Worm (Caenorhabditis elegans) whole organism, L1 larva: ENCODE data around the gene tmem-184.

Source experiments
- ama-1 ChIP-seq: fragments of 150-350 bp; optimal IDR thresholded peaks from 2 replicates; lab custom pipeline; 2014
- blmp-1 ChIP-seq: fragments of 150-350 bp; optimal IDR thresholded peaks from 2 replicates; lab custom pipeline; 2014; ENCODE audit warnings: missing biosample characterization, missing genetic modification characterization
- dpl-1 ChIP-seq, 3 experiments: fragments of 150-350 bp in 2 of 3; sonication (generic microtip) in 1 of 3; optimal IDR thresholded peaks; 2 replicates each; lab custom pipeline; 2014 to 2017; ENCODE audit warnings: missing biosample characterization in 3 of 3, missing genetic modification characterization in 3 of 3, missing genetic modification reagents in 3 of 3
- dsc-1 ChIP-seq: sonication (generic microtip); optimal IDR thresholded peaks from 2 replicates; lab custom pipeline; 2016; ENCODE audit warnings: mild to moderate bottlenecking, missing genetic modification characterization, missing compliant biosample characterization
- elt-2 ChIP-seq: sonication (generic microtip); optimal IDR thresholded peaks from 2 replicates; lab custom pipeline; 2016; ENCODE audit warnings: missing genetic modification characterization, mild to moderate bottlenecking, inconsistent platforms, missing compliant biosample characterization, missing genetic modification reagents
- elt-3 ChIP-seq, 6 experiments: fragments of 150-350 bp in 1 of 6; sonication (generic microtip); optimal IDR thresholded peaks; 2 replicates each; lab custom pipeline; 2017 to 2018; ENCODE audit warnings: missing biosample characterization in 6 of 6, missing genetic modification characterization in 6 of 6, inconsistent platforms in 1 of 6
- ets-5 ChIP-seq: fragments of 200-800 bp; sonication (Bioruptor generic); IDR thresholded peaks from 2 replicates; pipeline ENCODE4 v1.3.6; 2022; ENCODE audit warnings: missing genetic modification characterization, missing compliant biosample characterization
- fkh-10 ChIP-seq: sonication (generic microtip); optimal IDR thresholded peaks from 2 replicates; lab custom pipeline; 2017; ENCODE audit warnings: missing biosample characterization, missing genetic modification reagents, missing genetic modification characterization
- fkh-4 ChIP-seq: sonication (generic microtip); optimal IDR thresholded peaks from 2 replicates; lab custom pipeline; 2016; ENCODE audit warnings: missing compliant biosample characterization, missing genetic modification characterization, borderline replicate concordance
- fos-1 ChIP-seq: fragments of 150-350 bp; optimal IDR thresholded peaks from 2 replicates; lab custom pipeline; 2014; ENCODE audit warnings: missing biosample characterization, missing genetic modification characterization
- isw-1 ChIP-seq: fragments of 200-800 bp; sonication (Bioruptor generic); IDR thresholded peaks from 2 replicates; pipeline ENCODE4 v1.3.6; 2022; ENCODE audit warnings: missing genetic modification characterization, missing compliant biosample characterization
- jun-1 ChIP-seq: fragments of 150-350 bp; optimal IDR thresholded peaks from 2 replicates; lab custom pipeline; 2014; ENCODE audit warnings: missing biosample characterization, missing genetic modification reagents, missing genetic modification characterization
- lin-14 ChIP-seq: fragments of 200-800 bp; sonication (Bioruptor generic); optimal IDR thresholded peaks from 2 replicates; lab custom pipeline; 2018; ENCODE audit warnings: mild to moderate bottlenecking, missing genetic modification characterization, moderate library complexity, missing compliant biosample characterization
- lin-15B ChIP-seq: fragments of 150-350 bp; sonication (generic microtip); optimal IDR thresholded peaks from 3 replicates; lab custom pipeline; 2014; ENCODE audit warnings: missing biosample characterization, missing genetic modification characterization
- lin-35 ChIP-seq, 2 experiments: fragments of 150-350 bp; optimal IDR thresholded peaks; 2 replicates each; lab custom pipeline; 2014; ENCODE audit warnings: missing biosample characterization in 2 of 2, missing genetic modification characterization in 2 of 2, missing genetic modification reagents in 2 of 2
- lin-39 ChIP-seq: fragments of 150-350 bp; optimal IDR thresholded peaks from 2 replicates; lab custom pipeline; 2014; ENCODE audit warnings: missing biosample characterization, missing genetic modification reagents, missing genetic modification characterization
- lsy-2 ChIP-seq, 2 experiments: fragments of 150-350 bp; optimal IDR thresholded peaks; 2 replicates each; lab custom pipeline; 2014; ENCODE audit warnings: missing biosample characterization in 2 of 2, missing genetic modification characterization in 2 of 2
- mdl-1 ChIP-seq, 2 experiments: fragments of 150-350 bp; optimal IDR thresholded peaks; 2 replicates each; lab custom pipeline; 2014 to 2017; ENCODE audit warnings: missing biosample characterization in 2 of 2, missing genetic modification characterization in 2 of 2, inconsistent platforms in 1 of 2
- nhr-12 ChIP-seq: sonication (generic microtip); optimal IDR thresholded peaks from 2 replicates; lab custom pipeline; 2017; ENCODE audit warnings: missing biosample characterization, missing genetic modification characterization
- nhr-19 ChIP-seq: fragments of 200-800 bp; sonication (Bioruptor generic); conservative IDR thresholded peaks from 2 replicates; pipeline ENCODE4 v1.3.6; 2022; ENCODE audit warnings: missing genetic modification characterization, missing compliant biosample characterization
- nhr-20 ChIP-seq: sonication (generic microtip); optimal IDR thresholded peaks from 2 replicates; lab custom pipeline; 2016; ENCODE audit warnings: mild to moderate bottlenecking, missing genetic modification characterization, missing compliant biosample characterization
- nhr-237 ChIP-seq: fragments of 150-350 bp; optimal IDR thresholded peaks from 2 replicates; lab custom pipeline; 2014; ENCODE audit warnings: missing biosample characterization, missing genetic modification characterization
- nhr-71 ChIP-seq: sonication (generic microtip); optimal IDR thresholded peaks from 2 replicates; lab custom pipeline; 2016; ENCODE audit warnings: mild to moderate bottlenecking, missing genetic modification characterization, moderate library complexity, missing compliant biosample characterization
- nhr-77 ChIP-seq: fragments of 150-350 bp; optimal IDR thresholded peaks from 2 replicates; lab custom pipeline; 2014; ENCODE audit warnings: missing biosample characterization, missing genetic modification characterization
- nhr-85 ChIP-seq: sonication (generic microtip); peaks from one replicate; lab custom pipeline; 2016; ENCODE audit warnings: missing genetic modification characterization, inconsistent platforms, missing compliant biosample characterization
- nhr-90 ChIP-seq: sonication (generic microtip); optimal IDR thresholded peaks from 2 replicates; lab custom pipeline; 2016; ENCODE audit warnings: mild to moderate bottlenecking, missing genetic modification characterization, missing compliant biosample characterization; ENCODE audit not compliant: poor library complexity
- pag-3 ChIP-seq: sonication (generic microtip); optimal IDR thresholded peaks from 2 replicates; lab custom pipeline; 2017; ENCODE audit warnings: missing genetic modification characterization, mild to moderate bottlenecking, missing compliant biosample characterization, antibody characterized with exemption, borderline replicate concordance; ENCODE audit not compliant: insufficient read depth
- rnt-1 ChIP-seq: sonication (generic microtip); optimal IDR thresholded peaks from 2 replicates; lab custom pipeline; 2016; ENCODE audit warnings: mild to moderate bottlenecking, missing genetic modification characterization, moderate library complexity, missing compliant biosample characterization
- skn-1 ChIP-seq: fragments of 150-350 bp; optimal IDR thresholded peaks from 2 replicates; lab custom pipeline; 2014; ENCODE audit warnings: missing biosample characterization, missing genetic modification characterization
- snpc-4 ChIP-seq: fragments of 150-350 bp; optimal IDR thresholded peaks from 2 replicates; lab custom pipeline; 2014; ENCODE audit warnings: missing biosample characterization, missing genetic modification characterization
- snu-23 ChIP-seq: sonication (generic microtip); optimal IDR thresholded peaks from 2 replicates; lab custom pipeline; 2016; ENCODE audit warnings: missing genetic modification characterization, missing compliant biosample characterization
- sup-37 ChIP-seq: fragments of 200-800 bp; sonication (Bioruptor generic); optimal IDR thresholded peaks from 2 replicates; lab custom pipeline; 2018; ENCODE audit warnings: mild to moderate bottlenecking, missing genetic modification characterization, missing compliant biosample characterization
- swsn-7 ChIP-seq: sonication (generic microtip); optimal IDR thresholded peaks from 2 replicates; lab custom pipeline; 2016; ENCODE audit warnings: missing genetic modification characterization, missing compliant biosample characterization
- tbx-2 ChIP-seq: sonication (generic microtip); optimal IDR thresholded peaks from 2 replicates; lab custom pipeline; 2016; ENCODE audit warnings: missing genetic modification characterization, missing compliant biosample characterization
- unc-130 ChIP-seq: fragments of 150-350 bp; optimal IDR thresholded peaks from 2 replicates; lab custom pipeline; 2017; ENCODE audit warnings: missing biosample characterization, missing genetic modification characterization, inconsistent platforms
- unc-30 ChIP-seq: sonication (generic microtip); optimal IDR thresholded peaks from 2 replicates; lab custom pipeline; 2017; ENCODE audit warnings: missing biosample characterization, missing genetic modification characterization
- unc-86 ChIP-seq: sonication (generic microtip); optimal IDR thresholded peaks from 2 replicates; lab custom pipeline; 2016; ENCODE audit warnings: missing genetic modification characterization, missing compliant biosample characterization
- ztf-4 ChIP-seq: fragments of 150-350 bp; optimal IDR thresholded peaks from 2 replicates; lab custom pipeline; 2014; ENCODE audit warnings: missing biosample characterization, missing genetic modification characterization

tmem-184 gene

ce11 chrX:14736955-14737621 is 30.4 kb upstream of the tmem-184 start:
- peak in 2 of 6 experiments; percentile 62 to 81 for TF ChIP-seq elt-3 (tag; optimal IDR thresholded peaks at IDR 0.05; lab: Kevin White, UChicago)
- peak; percentile 60 for TF ChIP-seq dsc-1 (tag; lab: Kevin White, UChicago)
- TF ChIP-seq tbx-2 = peak; percentile 52
- no peak for TF ChIP-seq isw-1 (GFP tag; lab: Robert Waterston, UW)
- peak; percentile 59 for TF ChIP-seq nhr-20 (tag; lab: Kevin White, UChicago)
- no peak for TF ChIP-seq nhr-237 (tag; lab: Kevin White, UChicago)
- TF ChIP-seq dpl-1 (GFP tag; optimal IDR thresholded peaks at IDR 0.05; lab: Kevin White, UChicago) = no peak
- TF ChIP-seq elt-2 = peak; percentile 73
- TF ChIP-seq snu-23 = peak; percentile 26
- no peak for TF ChIP-seq lin-39
- TF ChIP-seq lsy-2 (tag; optimal IDR thresholded peaks at IDR 0.05; lab: Kevin White, UChicago) = peak in 1 of 2 experiments; percentile 21
- TF ChIP-seq lin-14 (GFP tag; lab: Kevin White, UChicago) = peak; percentile 21
- peak; percentile 20; the same call in 1 of the 2 replicates for TF ChIP-seq nhr-19 (GFP tag; lab: Robert Waterston, UW)
- no peak for TF ChIP-seq ets-5
- peak; percentile 70 for TF ChIP-seq nhr-85 (tag; lab: Kevin White, UChicago)
- TF ChIP-seq nhr-71 (tag; lab: Kevin White, UChicago) = peak; percentile 62
- TF ChIP-seq jun-1 = peak; percentile 41
- peak; percentile 5 for TF ChIP-seq nhr-90 (tag; lab: Kevin White, UChicago)
- peak in 1 of 2 experiments; percentile 25 for TF ChIP-seq lin-35 (GFP tag; optimal IDR thresholded peaks at IDR 0.05; lab: Kevin White, UChicago)
- no peak for TF ChIP-seq unc-30 (tag; lab: Kevin White, UChicago)
- TF ChIP-seq blmp-1 (tag; lab: Kevin White, UChicago) = peak; percentile 63

DNA sequence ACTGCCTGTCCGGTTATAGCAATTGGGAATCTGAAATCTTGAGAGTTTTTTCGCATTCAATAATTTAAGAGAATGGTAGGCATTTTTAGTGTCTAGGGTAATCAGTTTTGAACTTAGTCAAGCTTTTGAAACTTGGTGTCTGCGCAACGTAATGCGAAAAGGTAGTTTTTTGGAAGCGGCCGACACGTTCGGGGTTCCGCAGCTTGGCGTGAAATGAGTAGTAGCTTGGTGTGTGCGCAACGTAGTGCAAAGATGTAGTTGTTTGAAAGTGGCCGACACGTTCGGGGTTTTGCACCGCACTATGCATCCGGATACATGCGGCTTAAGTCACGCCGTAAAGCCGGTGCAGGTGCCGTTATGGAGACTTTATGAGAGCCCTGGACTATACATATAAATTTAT is 29.6 kb upstream of the tmem-184 start:
- TF ChIP-seq unc-86 (no peak), snpc-4 (tag; lab: Kevin White, UChicago) (peak; percentile 35)

DNA sequence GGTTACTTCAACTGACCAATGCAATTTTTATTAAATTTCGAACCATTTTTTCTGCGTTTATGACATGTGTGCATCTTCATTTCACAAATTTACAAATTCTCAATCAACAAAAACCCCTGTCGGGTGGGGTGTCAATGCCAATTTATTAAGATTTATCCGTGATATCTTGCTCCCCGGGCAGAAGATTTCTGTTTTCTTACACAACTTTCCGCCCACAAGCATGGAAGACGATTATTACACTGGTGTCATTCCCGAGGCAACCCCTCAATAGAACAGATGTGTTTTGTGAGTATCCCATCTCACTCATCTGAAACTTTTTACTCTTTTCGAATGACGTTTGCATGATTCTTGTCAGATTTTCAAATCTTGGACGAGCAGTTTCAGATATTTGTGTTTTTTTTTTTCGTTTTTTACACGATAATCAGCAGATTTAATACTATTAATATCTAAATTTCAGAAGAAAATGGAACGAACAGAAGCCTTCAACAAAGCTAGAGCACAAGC is 25.2 kb upstream of the tmem-184 start, which contains the start of gene F33C8.4:
TSS of gene F33C8.4 (plus strand) at position 454 of the 504 bp plus-strand sequence.
- TF ChIP-seq ama-1 (lab: Kevin White, UChicago) (no peak), fkh-10 (no peak), ztf-4 (no peak), fkh-4 (tag; lab: Kevin White, UChicago) (peak; percentile 18), unc-30 (tag; lab: Kevin White, UChicago) (no peak), lin-39 (no peak), dsc-1 (tag; lab: Kevin White, UChicago) (peak; percentile 83), lin-15B (tag; lab: Kevin White, UChicago) (no peak), sup-37 (no peak), nhr-77 (tag; lab: Kevin White, UChicago) (no peak), rnt-1 (tag; lab: Kevin White, UChicago) (peak; percentile 38), mdl-1 (tag; optimal IDR thresholded peaks at IDR 0.05; lab: Kevin White, UChicago) (peak in 1 of 2 experiments; percentile 8), nhr-19 (GFP tag; lab: Robert Waterston, UW) (no peak; the same call in 1 of the 2 replicates), snu-23 (peak; percentile 7), lin-14 (GFP tag; lab: Kevin White, UChicago) (peak; percentile 70), nhr-71 (tag; lab: Kevin White, UChicago) (peak; percentile 41), unc-130 (peak; percentile 29), swsn-7 (tag; lab: Kevin White, UChicago) (no peak), isw-1 (GFP tag; lab: Robert Waterston, UW) (no peak), nhr-12 (no peak), pag-3 (peak; percentile 43), fos-1 (no peak), skn-1 (tag; lab: Kevin White, UChicago) (no peak)
- TF ChIP-seq, all 84 proteins: peak for 9
